Fruit fly (Drosophila melanogaster) Kc167 (cell line): ENCODE data around the gene CG4000.

Source experiments
- Myc ChIP-seq: fragments of >200 bp; optimal IDR thresholded peaks from 2 replicates; lab custom pipeline; 2017; ENCODE audit warnings: missing external identifiers
- Sin3A ChIP-seq: fragments of >200 bp; optimal IDR thresholded peaks from 2 replicates; lab custom pipeline; 2018; ENCODE audit warnings: missing external identifiers
- h ChIP-seq: fragments of >200 bp; optimal IDR thresholded peaks from 3 replicates; lab custom pipeline; 2018; ENCODE audit warnings: missing external identifiers
- insv ChIP-seq: fragments of >200 bp; optimal IDR thresholded peaks from 3 replicates; lab custom pipeline; 2018; ENCODE audit warnings: missing external identifiers
- psq ChIP-seq: fragments of >200 bp; optimal IDR thresholded peaks from 2 replicates; lab custom pipeline; 2017; ENCODE audit warnings: missing external identifiers
- ttk ChIP-seq: sonication (Bioruptor generic); optimal IDR thresholded peaks from 2 replicates; lab custom pipeline; 2017; ENCODE audit warnings: missing external identifiers

The CG4000 gene

dm6 chr3R:20633984-20634446 lies 43.1 kb downstream of the CG4000 start:
- no peak for TF ChIP-seq psq
- TF ChIP-seq ttk (lab: Kevin White, UChicago): no peak
- no peak for TF ChIP-seq h
- no peak for TF ChIP-seq insv
- TF ChIP-seq Myc (lab: Kevin White, UChicago): no peak
- TF ChIP-seq Sin3A (lab: Kevin White, UChicago): no peak
